Worm (Caenorhabditis elegans): ENCODE data around the gene F01F1.2.

DNA sequence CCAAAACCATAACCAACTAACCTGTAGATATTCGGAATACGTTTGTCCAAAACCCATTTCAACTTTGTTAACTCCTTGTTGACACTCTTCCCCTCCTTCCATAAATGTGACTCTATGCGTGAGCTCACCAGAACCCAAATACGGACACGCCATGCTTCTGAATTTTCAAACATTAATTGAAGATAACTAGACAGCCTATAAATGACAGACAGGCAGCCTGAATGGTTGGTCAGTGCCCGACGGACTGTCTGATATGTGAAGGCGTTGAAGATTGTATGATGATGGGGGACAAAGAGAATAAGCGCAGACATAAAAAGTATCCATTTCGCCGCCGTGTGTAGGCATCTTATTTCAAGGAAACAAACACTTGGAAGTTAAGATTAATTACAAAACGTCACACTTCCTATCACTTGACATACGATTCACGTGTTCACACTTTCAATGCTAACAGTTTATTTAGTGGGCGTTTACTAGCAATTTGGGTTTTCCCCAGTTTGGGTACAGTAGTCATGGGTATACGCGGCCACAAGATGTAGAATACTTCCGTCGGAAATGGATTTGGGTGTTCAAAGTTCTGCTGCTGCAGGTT, 41.5 kb downstream of the F01F1.2 start, which contains the start of the genes tdo-2 and C28H8.2:
- TF ChIP-seq him-1 (tag; optimal IDR thresholded peaks at IDR 0.05) = no peak
- no peak for TF ChIP-seq dao-5 (tag; optimal IDR thresholded peaks at IDR 0.05)
